Fruit fly (Drosophila melanogaster) whole organism, embryonic: ENCODE results near the gene nerfin-2.

Experiments used
- CG13894 ChIP-seq: fragments of 200-800 bp; sonication (Bioruptor generic); optimal IDR thresholded peaks from 3 replicates; lab custom pipeline; 2018; ENCODE audit warnings: missing biosample characterization, mild to moderate bottlenecking, missing genetic modification characterization, moderate library complexity
- Spps ChIP-seq: fragments of 200-800 bp; sonication (Bioruptor generic); optimal IDR thresholded peaks from 2 replicates; lab custom pipeline; 2018; ENCODE audit warnings: missing biosample characterization, mild to moderate bottlenecking, missing genetic modification characterization
- sr ChIP-seq: fragments of 200-800 bp; sonication (Bioruptor generic); IDR thresholded peaks from 3 replicates; pipeline ENCODE4 v1.3.6; 2022; ENCODE audit warnings: missing biosample characterization, missing genetic modification characterization

The nerfin-2 gene

dm6 chr3R:10121266-10121904, 50.5 kb downstream of the nerfin-2 start, which contains the start of the genes gammaSnap2 and ATPsynepsilonL (continued):
- TF ChIP-seq sr (GFP tag; lab: Robert Waterston, UW) (no peak), CG13894 (tag; lab: Kevin White, UChicago) (peak; percentile 18), Spps (tag; lab: Kevin White, UChicago) (no peak)
